Fruit fly (Drosophila melanogaster): ENCODE measurements around the gene mRpL36.

dm6 chr3L:8154544-8154943 lies 29.6 kb upstream of the mRpL36 start:
- TF ChIP-seq CG8301 (tag; optimal IDR thresholded peaks at IDR 0.05) (no peak), CG13204 (GFP tag; optimal IDR thresholded peaks at IDR 0.05) (peak; percentile 19), Ets98B (GFP tag; IDR thresholded peaks at IDR 0.05) (no peak)
